Fruit fly (Drosophila melanogaster) whole organism, embryonic: ENCODE data around the gene CG15023.

Source experiments
- Abd-B ChIP-seq: fragments of 200-800 bp; sonication (Bioruptor generic); optimal IDR thresholded peaks from 2 replicates; lab custom pipeline; 2018; ENCODE audit warnings: missing biosample characterization, mild to moderate bottlenecking, missing genetic modification characterization, moderate library complexity
- B-H2 ChIP-seq: fragments of 200-800 bp; sonication (Bioruptor generic); optimal IDR thresholded peaks from 2 replicates; lab custom pipeline; 2018; ENCODE audit warnings: missing biosample characterization, mild to moderate bottlenecking, missing genetic modification characterization
- CG10543 ChIP-seq: fragments of 200-800 bp; sonication (Bioruptor generic); optimal IDR thresholded peaks from 3 replicates; lab custom pipeline; 2017; ENCODE audit warnings: missing biosample characterization, mild to moderate bottlenecking, missing genetic modification characterization, moderate library complexity
- CG11456 ChIP-seq: fragments of 200-800 bp; sonication (Bioruptor generic); IDR thresholded peaks from 3 replicates; pipeline ENCODE4 v1.3.6; 2022; ENCODE audit warnings: missing biosample characterization, missing genetic modification characterization
- CG1233 ChIP-seq: fragments of 200-800 bp; sonication (Bioruptor generic); optimal IDR thresholded peaks from 4 replicates; lab custom pipeline; 2018; ENCODE audit warnings: missing biosample characterization, mild to moderate bottlenecking, missing genetic modification characterization
- CG13296 ChIP-seq: fragments of 200-800 bp; sonication (Bioruptor generic); optimal IDR thresholded peaks from 3 replicates; lab custom pipeline; 2018; ENCODE audit warnings: missing biosample characterization, mild to moderate bottlenecking, missing genetic modification characterization
- CG13894 ChIP-seq: fragments of 200-800 bp; sonication (Bioruptor generic); optimal IDR thresholded peaks from 3 replicates; lab custom pipeline; 2018; ENCODE audit warnings: missing biosample characterization, mild to moderate bottlenecking, missing genetic modification characterization, moderate library complexity
- CG15011 ChIP-seq: fragments of 200-800 bp; sonication (Bioruptor generic); optimal IDR thresholded peaks from 3 replicates; lab custom pipeline; 2018; ENCODE audit warnings: missing biosample characterization, mild to moderate bottlenecking, missing genetic modification characterization
- CG16779 ChIP-seq: fragments of 200-800 bp; sonication (Bioruptor generic); IDR thresholded peaks from 2 replicates; pipeline ENCODE4 v1.3.6; 2022; ENCODE audit warnings: missing biosample characterization, missing genetic modification characterization
- CG17361 ChIP-seq: fragments of 200-800 bp; sonication (Bioruptor generic); IDR thresholded peaks from 3 replicates; pipeline ENCODE4 v1.3.6; 2022; ENCODE audit warnings: missing biosample characterization, missing genetic modification characterization
- CG17385 ChIP-seq: fragments of 200-800 bp; sonication (Bioruptor generic); optimal IDR thresholded peaks from 3 replicates; lab custom pipeline; 2018; ENCODE audit warnings: missing biosample characterization, mild to moderate bottlenecking, missing genetic modification characterization
- CG17829 ChIP-seq: fragments of 200-800 bp; optimal IDR thresholded peaks from 2 replicates; lab custom pipeline; 2019; ENCODE audit warnings: missing biosample characterization, mild to moderate bottlenecking, missing genetic modification characterization, moderate library complexity
- CG18599 ChIP-seq: fragments of 200-800 bp; sonication (Bioruptor generic); optimal IDR thresholded peaks from 3 replicates; lab custom pipeline; 2017; ENCODE audit warnings: missing biosample characterization, missing genetic modification characterization, mild to moderate bottlenecking, moderate library complexity, missing genetic modification reagents
- CG18764 ChIP-seq: fragments of 200-800 bp; sonication (Bioruptor generic); optimal IDR thresholded peaks from 3 replicates; lab custom pipeline; 2016; ENCODE audit warnings: missing biosample characterization, missing genetic modification characterization
- CG31224 ChIP-seq: fragments of 200-800 bp; sonication (Bioruptor generic); IDR thresholded peaks from 2 replicates; pipeline ENCODE4 v1.3.6; 2022; ENCODE audit warnings: missing biosample characterization, missing genetic modification characterization
- CG32532 ChIP-seq: fragments of 200-800 bp; sonication (Bioruptor generic); IDR thresholded peaks from 2 replicates; pipeline ENCODE4 v1.3.6; 2022; ENCODE audit warnings: missing biosample characterization, missing genetic modification characterization
- CG3281 ChIP-seq: fragments of 200-800 bp; sonication (Bioruptor generic); optimal IDR thresholded peaks from 3 replicates; lab custom pipeline; 2017; ENCODE audit warnings: missing biosample characterization, mild to moderate bottlenecking, missing genetic modification characterization
- CG4404 ChIP-seq: fragments of 200-800 bp; sonication (Bioruptor generic); IDR thresholded peaks from 2 replicates; pipeline ENCODE4 v1.3.6; 2022; ENCODE audit warnings: missing biosample characterization, missing genetic modification characterization
- CG7372 ChIP-seq: fragments of 200-800 bp; sonication (Bioruptor generic); IDR thresholded peaks from 2 replicates; pipeline ENCODE4 v1.3.6; 2022; ENCODE audit warnings: missing biosample characterization, missing genetic modification characterization
- CG7839 ChIP-seq: fragments of 200-800 bp; sonication (Bioruptor generic); optimal IDR thresholded peaks from 3 replicates; lab custom pipeline; 2018; ENCODE audit warnings: missing biosample characterization, mild to moderate bottlenecking, missing genetic modification characterization, moderate library complexity
- CG8089 ChIP-seq: fragments of 200-800 bp; sonication (Bioruptor generic); optimal IDR thresholded peaks from 3 replicates; lab custom pipeline; 2016; ENCODE audit warnings: missing biosample characterization, missing genetic modification characterization
- CG9797 ChIP-seq: fragments of 200-800 bp; sonication (Bioruptor generic); optimal IDR thresholded peaks from 3 replicates; lab custom pipeline; 2018; ENCODE audit warnings: missing biosample characterization, mild to moderate bottlenecking, missing genetic modification characterization
- Camta ChIP-seq: fragments of 200-800 bp; sonication (Bioruptor generic); optimal IDR thresholded peaks from 2 replicates; lab custom pipeline; 2016; ENCODE audit warnings: missing biosample characterization, missing genetic modification characterization
- Dbx ChIP-seq: fragments of 200-800 bp; sonication (Bioruptor generic); IDR thresholded peaks from 3 replicates; pipeline ENCODE4 v1.3.6; 2022; ENCODE audit warnings: missing biosample characterization, missing genetic modification characterization
- Dfd ChIP-seq, 2 experiments: fragments of >200 bp; optimal IDR thresholded peaks; 2 replicates each; lab custom pipeline; 2017; ENCODE audit warnings: missing biosample characterization in 2 of 2, missing genetic modification characterization in 2 of 2
- Dll ChIP-seq: fragments of 200-800 bp; sonication (Bioruptor generic); IDR thresholded peaks from 4 replicates; pipeline ENCODE4 v1.3.6; 2022; ENCODE audit warnings: missing biosample characterization, missing genetic modification characterization; ENCODE audit not compliant: partially characterized antibody
- Ets65A ChIP-seq: fragments of 200-800 bp; sonication (Bioruptor generic); peaks from one replicate; lab custom pipeline; 2016; ENCODE audit warnings: missing biosample characterization, missing genetic modification characterization
- Fer3 ChIP-seq: fragments of 200-800 bp; sonication (Bioruptor generic); optimal IDR thresholded peaks from 2 replicates; lab custom pipeline; 2018; ENCODE audit warnings: missing biosample characterization, mild to moderate bottlenecking, missing genetic modification characterization, moderate library complexity
- Gug ChIP-seq: fragments of 200-800 bp; sonication (Bioruptor generic); IDR thresholded peaks from 4 replicates; pipeline ENCODE4 v1.3.6; 2022; ENCODE audit warnings: missing biosample characterization, missing genetic modification characterization
- HHEX ChIP-seq: fragments of 200-800 bp; sonication (Bioruptor generic); optimal IDR thresholded peaks from 3 replicates; lab custom pipeline; 2017; ENCODE audit warnings: missing biosample characterization, mild to moderate bottlenecking, missing genetic modification characterization, missing genetic modification reagents
- Lim3 ChIP-seq: fragments of 200-800 bp; sonication (Bioruptor generic); IDR thresholded peaks from 2 replicates; pipeline ENCODE4 v1.3.6; 2022; ENCODE audit warnings: missing biosample characterization, missing genetic modification characterization
- Med ChIP-seq: fragments of 200-800 bp; sonication (Bioruptor generic); peaks from one replicate; lab custom pipeline; 2016; ENCODE audit warnings: missing biosample characterization, missing genetic modification characterization, mild to moderate bottlenecking, inconsistent platforms, moderate library complexity
- Oaz ChIP-seq: fragments of 200-800 bp; sonication (Bioruptor generic); IDR thresholded peaks from 2 replicates; pipeline ENCODE4 v1.3.6; 2022; ENCODE audit warnings: missing biosample characterization, missing genetic modification characterization
- abd-A ChIP-seq: fragments of 200-800 bp; sonication (Bioruptor generic); optimal IDR thresholded peaks from 3 replicates; lab custom pipeline; 2019; ENCODE audit warnings: missing biosample characterization, mild to moderate bottlenecking, missing genetic modification characterization, moderate library complexity
- al ChIP-seq: fragments of 200-800 bp; sonication (Bioruptor generic); IDR thresholded peaks from 2 replicates; pipeline ENCODE4 v1.3.6; 2022; ENCODE audit warnings: missing biosample characterization, missing genetic modification characterization
- ara ChIP-seq: fragments of 200-800 bp; sonication (Bioruptor generic); IDR thresholded peaks from 2 replicates; pipeline ENCODE4 v1.3.6; 2022; ENCODE audit warnings: missing biosample characterization, missing genetic modification characterization
- chinmo ChIP-seq: fragments of 200-800 bp; sonication (Bioruptor generic); IDR thresholded peaks from 4 replicates; pipeline ENCODE4 v1.3.6; 2022; ENCODE audit warnings: missing biosample characterization, missing genetic modification characterization; ENCODE audit not compliant: partially characterized antibody
- dysf ChIP-seq: fragments of 200-800 bp; sonication (Bioruptor generic); IDR thresholded peaks from 3 replicates; pipeline ENCODE4 v1.3.6; 2022; ENCODE audit warnings: missing biosample characterization, missing genetic modification characterization
- ind ChIP-seq: fragments of 200-800 bp; sonication (Bioruptor generic); optimal IDR thresholded peaks from 3 replicates; lab custom pipeline; 2016; ENCODE audit warnings: missing biosample characterization, missing genetic modification characterization
- lola ChIP-seq, 3 experiments: fragments of >200 bp in 2 of 3; fragments of 200-800 bp in 1 of 3; sonication (Bioruptor generic) in 1 of 3; optimal IDR thresholded peaks; 2 replicates each; lab custom pipeline; 2017 to 2019; ENCODE audit warnings: missing biosample characterization in 3 of 3, missing genetic modification characterization in 3 of 3, mild to moderate bottlenecking in 1 of 3, moderate library complexity in 1 of 3
- mam ChIP-seq: fragments of 200-800 bp; sonication (Bioruptor generic); optimal IDR thresholded peaks from 3 replicates; lab custom pipeline; 2016; ENCODE audit warnings: missing biosample characterization, missing genetic modification characterization
- sens ChIP-seq: fragments of 200-800 bp; sonication (Bioruptor generic); peaks from one replicate; lab custom pipeline; 2016; ENCODE audit warnings: missing biosample characterization, missing genetic modification characterization
- shn ChIP-seq: fragments of 200-800 bp; sonication (Bioruptor generic); optimal IDR thresholded peaks from 3 replicates; lab custom pipeline; 2016; ENCODE audit warnings: missing biosample characterization, missing genetic modification characterization
- slbo ChIP-seq: fragments of 200-800 bp; sonication (Bioruptor generic); IDR thresholded peaks from 2 replicates; pipeline ENCODE4 v1.3.6; 2022; ENCODE audit warnings: missing biosample characterization, missing genetic modification characterization
- wek ChIP-seq: fragments of 200-800 bp; sonication (Bioruptor generic); optimal IDR thresholded peaks from 3 replicates; lab custom pipeline; 2018; ENCODE audit warnings: missing biosample characterization, mild to moderate bottlenecking, missing genetic modification characterization, moderate library complexity

CG15023 gene

dm6 chr3L:4458063-4458462 lies 3.2 kb downstream of the CG15023 start, which contains the start of gene CG11345:
CG11345 (minus strand) TSS chr3L:4458163.
- TF ChIP-seq sens (GFP tag; lab: Kevin White, UChicago) (peak; percentile 9), Abd-B (no peak), Oaz (GFP tag; lab: Robert Waterston, UW) (no peak), B-H2 (GFP tag; lab: Kevin White, UChicago) (no peak), CG13894 (tag; lab: Kevin White, UChicago) (peak; percentile 59), CG17829 (tag; lab: Kevin White, UChicago) (no peak), shn (GFP tag; lab: Kevin White, UChicago) (no peak)

dm6 chr3L:4447229-4447628 lies 14.1 kb downstream of the CG15023 start:
- TF ChIP-seq wek (GFP tag; lab: Kevin White, UChicago) (no peak), al (GFP tag; lab: Robert Waterston, UW) (0 out of 2 replicates have a peak, but pooled peaks have one; percentile 11), CG11456 (GFP tag; lab: Robert Waterston, UW) (0 out of 3 replicates have a peak, but pooled peaks have one; percentile 60), CG4404 (GFP tag; lab: Robert Waterston, UW) (no peak), CG16779 (GFP tag; lab: Robert Waterston, UW) (0 out of 2 replicates have a peak, but pooled peaks have one; percentile 11), Ets65A (peak; percentile 45), CG9797 (GFP tag; lab: Kevin White, UChicago) (no peak), CG32532 (GFP tag; lab: Robert Waterston, UW) (0 out of 2 replicates have a peak, but pooled peaks have one; percentile 30), Gug (GFP tag; lab: Robert Waterston, UW) (no peak), Med (GFP tag; lab: Kevin White, UChicago) (peak; percentile 74)

dm6 chr3L:4446273-4446672 lies 15.0 kb downstream of the CG15023 start, which contains the start of gene CG12607:
CG12607 (plus strand) TSS chr3L:4446573.
- TF ChIP-seq HHEX (GFP tag; lab: Kevin White, UChicago) (no peak), CG13894 (tag; lab: Kevin White, UChicago) (peak; percentile 18), chinmo (GFP tag; lab: Robert Waterston, UW) (0 out of 4 replicates have a peak, but pooled peaks have one; percentile 23), abd-A (tag; lab: Kevin White, UChicago) (peak; percentile 34)

dm6 chr3L:4445824-4446223 lies 15.5 kb downstream of the CG15023 start:
- TF ChIP-seq CG17361 (GFP tag; lab: Robert Waterston, UW) = 0 out of 3 replicates have a peak, but pooled peaks have one; percentile 28
- TF ChIP-seq Dfd (GFP tag; optimal IDR thresholded peaks at IDR 0.05; lab: Kevin White, UChicago) = no peak
- TF ChIP-seq Dll (GFP tag; lab: Robert Waterston, UW) = no peak
- no peak for TF ChIP-seq CG1233
- TF ChIP-seq dysf (GFP tag; lab: Robert Waterston, UW) = peak; percentile 66
- TF ChIP-seq ara (GFP tag; lab: Robert Waterston, UW) = no peak
- peak; percentile 43 for TF ChIP-seq CG15011 (GFP tag; lab: Kevin White, UChicago)
- peak; percentile 46 for TF ChIP-seq CG7839 (tag; lab: Kevin White, UChicago)
- peak; percentile 37; the same call in 1 of the 2 replicates for TF ChIP-seq CG31224
- peak; percentile 23 for TF ChIP-seq Med (GFP tag; lab: Kevin White, UChicago)
- no peak for TF ChIP-seq CG8089 (GFP tag; lab: Kevin White, UChicago)
- no peak for TF ChIP-seq CG10543 (GFP tag; lab: Kevin White, UChicago)
- TF ChIP-seq Lim3 (GFP tag; lab: Robert Waterston, UW) = no peak
- TF ChIP-seq CG18764 (GFP tag; lab: Kevin White, UChicago) = no peak
- peak; percentile 46; the same call in 1 of the 2 replicates for TF ChIP-seq CG7372 (GFP tag; lab: Robert Waterston, UW)
- peak; percentile 57 for TF ChIP-seq mam (GFP tag; lab: Kevin White, UChicago)
- TF ChIP-seq ind (GFP tag; lab: Kevin White, UChicago) = peak; percentile 1
- TF ChIP-seq CG3281 (GFP tag; lab: Kevin White, UChicago) = peak; percentile 68
- peak; percentile 15 for TF ChIP-seq CG13296 (GFP tag; lab: Kevin White, UChicago)
- TF ChIP-seq CG18599 = peak; percentile 57
- peak; percentile 22 for TF ChIP-seq Fer3 (tag; lab: Kevin White, UChicago)
- TF ChIP-seq CG17385 (GFP tag; lab: Kevin White, UChicago) = no peak
- no peak for TF ChIP-seq lola (GFP tag; optimal IDR thresholded peaks at IDR 0.05; lab: Kevin White, UChicago)
- TF ChIP-seq Dbx = peak; percentile 77; the same call in 2 of the 3 replicates
- peak; percentile 8 for TF ChIP-seq Camta (GFP tag; lab: Kevin White, UChicago)
- TF ChIP-seq slbo (GFP tag; lab: Robert Waterston, UW) = peak; percentile 28; the same call in 1 of the 2 replicates
